Fruit fly (Drosophila melanogaster): Measurements from ENCODE around the gene CG7304.

dm6 chr3L:15704250-15704985, 24.9 kb downstream of the CG7304 start:
- TF ChIP-seq psq (optimal IDR thresholded peaks at IDR 0.05) = no peak
- TF ChIP-seq insv (optimal IDR thresholded peaks at IDR 0.05) = no peak
- no peak for TF ChIP-seq Sin3A (optimal IDR thresholded peaks at IDR 0.05)
- no peak for TF ChIP-seq h (optimal IDR thresholded peaks at IDR 0.05)
- no peak for TF ChIP-seq Myc (optimal IDR thresholded peaks at IDR 0.05)

All from Kc167 (cell line).